Worm (Caenorhabditis elegans) whole organism, L3 larva: ENCODE measurements around the gene clec-217.

ENCODE experiments used
- ama-1 ChIP-seq: fragments of 150-350 bp; optimal IDR thresholded peaks from 2 replicates; lab custom pipeline; 2018
- ceh-16 ChIP-seq: sonication (generic microtip); optimal IDR thresholded peaks from 2 replicates; lab custom pipeline; 2017; ENCODE audit warnings: missing biosample characterization, missing genetic modification characterization
- ceh-28 ChIP-seq: fragments of 150-350 bp; optimal IDR thresholded peaks from 2 replicates; lab custom pipeline; 2014; ENCODE audit warnings: missing biosample characterization, missing genetic modification reagents, missing genetic modification characterization
- daf-12 ChIP-seq: fragments of 150-350 bp; optimal IDR thresholded peaks from 2 replicates; lab custom pipeline; 2014; ENCODE audit warnings: missing biosample characterization, missing genetic modification reagents, missing genetic modification characterization
- egl-27 ChIP-seq: sonication (generic microtip); optimal IDR thresholded peaks from 4 replicates; lab custom pipeline; 2017; ENCODE audit warnings: missing biosample characterization, missing genetic modification reagents, missing genetic modification characterization
- egl-5 ChIP-seq: fragments of 150-350 bp; optimal IDR thresholded peaks from 2 replicates; lab custom pipeline; 2017; ENCODE audit warnings: missing biosample characterization, missing genetic modification reagents, missing genetic modification characterization, inconsistent platforms
- elt-1 ChIP-seq: fragments of 150-350 bp; optimal IDR thresholded peaks from 2 replicates; lab custom pipeline; 2014; ENCODE audit warnings: missing biosample characterization, missing genetic modification characterization
- fkh-10 ChIP-seq: sonication (generic microtip); optimal IDR thresholded peaks from 2 replicates; lab custom pipeline; 2017; ENCODE audit warnings: missing biosample characterization, missing genetic modification reagents, missing genetic modification characterization
- hmg-11 ChIP-seq: sonication (generic microtip); optimal IDR thresholded peaks from 2 replicates; lab custom pipeline; 2016; ENCODE audit warnings: missing genetic modification characterization, missing compliant biosample characterization
- mdl-1 ChIP-seq: fragments of 150-350 bp; optimal IDR thresholded peaks from 2 replicates; lab custom pipeline; 2014; ENCODE audit warnings: missing biosample characterization, missing genetic modification characterization
- nhr-11 ChIP-seq: fragments of 150-350 bp; optimal IDR thresholded peaks from 2 replicates; lab custom pipeline; 2014; ENCODE audit warnings: missing biosample characterization, missing genetic modification characterization
- nhr-23 ChIP-seq: fragments of 150-350 bp; optimal IDR thresholded peaks from 2 replicates; lab custom pipeline; 2014; ENCODE audit warnings: missing biosample characterization, missing genetic modification reagents, missing genetic modification characterization
- nhr-25 ChIP-seq: sonication (generic microtip); optimal IDR thresholded peaks from 2 replicates; lab custom pipeline; 2017; ENCODE audit warnings: missing biosample characterization, missing genetic modification characterization
- nhr-28 ChIP-seq: fragments of 150-350 bp; optimal IDR thresholded peaks from 2 replicates; lab custom pipeline; 2014; ENCODE audit warnings: missing biosample characterization, missing genetic modification characterization
- nhr-76 ChIP-seq: fragments of 150-350 bp; sonication (generic microtip); optimal IDR thresholded peaks from 5 replicates; lab custom pipeline; 2014; ENCODE audit warnings: missing biosample characterization, missing genetic modification characterization
- pqm-1 ChIP-seq: fragments of 150-350 bp; optimal IDR thresholded peaks from 2 replicates; lab custom pipeline; 2017; ENCODE audit warnings: missing biosample characterization, missing genetic modification characterization, inconsistent platforms
- sea-2 ChIP-seq: fragments of 150-350 bp; sonication (generic microtip); optimal IDR thresholded peaks from 4 replicates; lab custom pipeline; 2014; ENCODE audit warnings: missing biosample characterization, missing genetic modification reagents, missing genetic modification characterization
- unc-62 ChIP-seq: fragments of 150-350 bp; sonication (generic microtip); optimal IDR thresholded peaks from 4 replicates; lab custom pipeline; 2014; ENCODE audit warnings: missing biosample characterization, missing genetic modification reagents, missing genetic modification characterization

Gene clec-217

ce11 chrV:7928660-7929059 lies 30.0 kb downstream of the clec-217 start, which contains the start of gene srsx-5:
Gene srsx-5 (plus strand): TSS chrV:7928960.
- no peak for TF ChIP-seq elt-1 (tag; lab: Kevin White, UChicago)
- TF ChIP-seq nhr-11 (tag; lab: Kevin White, UChicago): no peak

ce11 chrV:7926784-7927183 lies 31.9 kb downstream of the clec-217 start, which contains the start of gene srsx-6:
Gene srsx-6 (plus strand): TSS chrV:7927084.
- no peak for TF ChIP-seq hmg-11 (tag; lab: Kevin White, UChicago)
- TF ChIP-seq ceh-16 (tag; lab: Kevin White, UChicago): no peak
- no peak for TF ChIP-seq mdl-1 (tag; lab: Kevin White, UChicago)
- no peak for TF ChIP-seq sea-2 (GFP tag; lab: Kevin White, UChicago)
- TF ChIP-seq pqm-1 (tag; lab: Kevin White, UChicago): no peak
- no peak for TF ChIP-seq nhr-76 (tag; lab: Kevin White, UChicago)
- TF ChIP-seq daf-12 (tag; lab: Kevin White, UChicago): no peak
- no peak for TF ChIP-seq nhr-11 (tag; lab: Kevin White, UChicago)
- no peak for TF ChIP-seq ceh-28 (tag; lab: Kevin White, UChicago)
- no peak for TF ChIP-seq egl-27 (tag; lab: Kevin White, UChicago)
- no peak for TF ChIP-seq nhr-28 (tag; lab: Kevin White, UChicago)
- no peak for TF ChIP-seq ama-1
- no peak for TF ChIP-seq nhr-23 (tag; lab: Kevin White, UChicago)
- TF ChIP-seq unc-62: no peak
- TF ChIP-seq egl-5 (tag; lab: Kevin White, UChicago): no peak

- no peak for TF ChIP-seq nhr-25 (tag; lab: Kevin White, UChicago)
- no peak for TF ChIP-seq hmg-11 (tag; lab: Kevin White, UChicago)
- TF ChIP-seq, all 47 proteins: peak for 0
These were observed 33.2 kb downstream of the clec-217 start, which contains the start of gene srsx-7 for ce11 chrV:7925483-7925882. Gene srsx-7 (plus strand): TSS chrV:7925783.

DNA sequence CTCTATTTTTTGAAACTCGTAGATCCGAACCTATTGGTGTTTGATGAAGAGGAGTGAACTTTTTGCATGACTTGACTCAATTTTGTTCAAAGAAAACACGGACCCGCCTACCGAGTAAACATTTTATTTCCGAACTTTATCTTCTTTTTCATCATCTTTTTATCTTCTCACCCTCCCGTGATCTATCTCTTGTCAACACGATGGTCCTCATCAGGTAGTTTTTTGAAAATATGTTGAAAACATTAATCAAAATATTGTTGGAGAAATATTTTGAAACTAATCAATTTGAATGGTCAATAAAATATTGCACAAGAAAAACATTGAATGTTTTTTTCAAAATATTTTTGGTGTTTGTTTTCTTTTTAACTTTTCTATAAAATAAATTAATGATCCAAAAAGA lies 50.2 kb downstream of the clec-217 start:
- TF ChIP-seq fkh-10 (peak; percentile 1), nhr-25 (tag; lab: Kevin White, UChicago) (no peak)
